Worm (Caenorhabditis elegans): ENCODE data around the gene T23G7.3.

ce11 chrII:9176523-9176922 lies 8.9 kb upstream of the T23G7.3 start:
- no peak for TF ChIP-seq ceh-82 (tag; optimal IDR thresholded peaks at IDR 0.05)
- peak in 1 of 2 experiments; percentile 88 for TF ChIP-seq unc-62 (GFP tag; optimal IDR thresholded peaks at IDR 0.05 in 1 of 2)
- no peak for TF ChIP-seq unc-62 (tag; optimal IDR thresholded peaks at IDR 0.05)
- no peak for TF ChIP-seq unc-130 (GFP tag; optimal IDR thresholded peaks at IDR 0.05)
- no peak for TF ChIP-seq set-16 (GFP tag; IDR thresholded peaks at IDR 0.05)
